Worm (Caenorhabditis elegans) whole organism, L1 larva: Measurements from ENCODE around the gene T05E12.9.

Experiments used
- F16B12.6 ChIP-seq: fragments of 150-350 bp; optimal IDR thresholded peaks from 2 replicates; lab custom pipeline; 2014; ENCODE audit warnings: missing biosample characterization, missing genetic modification characterization
- ama-1 ChIP-seq: fragments of 150-350 bp; optimal IDR thresholded peaks from 2 replicates; lab custom pipeline; 2014
- blmp-1 ChIP-seq: fragments of 150-350 bp; optimal IDR thresholded peaks from 2 replicates; lab custom pipeline; 2014; ENCODE audit warnings: missing biosample characterization, missing genetic modification characterization
- ceh-8 ChIP-seq: fragments of 200-800 bp; sonication (Bioruptor generic); optimal IDR thresholded peaks from 2 replicates; lab custom pipeline; 2018; ENCODE audit warnings: mild to moderate bottlenecking, missing genetic modification characterization, moderate library complexity, missing compliant biosample characterization
- ceh-90 ChIP-seq: sonication (generic microtip); optimal IDR thresholded peaks from 2 replicates; lab custom pipeline; 2016; ENCODE audit warnings: missing genetic modification characterization, missing compliant biosample characterization
- ces-1 ChIP-seq: fragments of 150-350 bp; optimal IDR thresholded peaks from 2 replicates; lab custom pipeline; 2014; ENCODE audit warnings: missing biosample characterization, missing genetic modification reagents, missing genetic modification characterization
- dpl-1 ChIP-seq, 3 experiments: fragments of 150-350 bp in 2 of 3; sonication (generic microtip) in 1 of 3; optimal IDR thresholded peaks; 2 replicates each; lab custom pipeline; 2014 to 2017; ENCODE audit warnings: missing biosample characterization in 3 of 3, missing genetic modification characterization in 3 of 3, missing genetic modification reagents in 3 of 3
- efl-1 ChIP-seq, 4 experiments: fragments of 150-350 bp; optimal IDR thresholded peaks in 3 of 4; peaks in 1 of 4; 1 replicate in 1 of 4; 2 replicates in 3 of 4; lab custom pipeline; 2014; ENCODE audit warnings: missing biosample characterization in 2 of 4, missing genetic modification characterization in 2 of 4, missing genetic modification reagents in 2 of 4
- efl-3 ChIP-seq: fragments of 200-800 bp; sonication (Bioruptor generic); optimal IDR thresholded peaks from 2 replicates; lab custom pipeline; 2018; ENCODE audit warnings: mild to moderate bottlenecking, missing genetic modification characterization, missing compliant biosample characterization
- ets-5 ChIP-seq: fragments of 200-800 bp; sonication (Bioruptor generic); IDR thresholded peaks from 2 replicates; pipeline ENCODE4 v1.3.6; 2022; ENCODE audit warnings: missing genetic modification characterization, missing compliant biosample characterization
- fkh-10 ChIP-seq: sonication (generic microtip); optimal IDR thresholded peaks from 2 replicates; lab custom pipeline; 2017; ENCODE audit warnings: missing biosample characterization, missing genetic modification reagents, missing genetic modification characterization
- fkh-4 ChIP-seq: sonication (generic microtip); optimal IDR thresholded peaks from 2 replicates; lab custom pipeline; 2016; ENCODE audit warnings: missing compliant biosample characterization, missing genetic modification characterization, borderline replicate concordance
- isw-1 ChIP-seq: fragments of 200-800 bp; sonication (Bioruptor generic); IDR thresholded peaks from 2 replicates; pipeline ENCODE4 v1.3.6; 2022; ENCODE audit warnings: missing genetic modification characterization, missing compliant biosample characterization
- jun-1 ChIP-seq: fragments of 150-350 bp; optimal IDR thresholded peaks from 2 replicates; lab custom pipeline; 2014; ENCODE audit warnings: missing biosample characterization, missing genetic modification reagents, missing genetic modification characterization
- lin-13 ChIP-seq: fragments of 150-350 bp; optimal IDR thresholded peaks from 2 replicates; lab custom pipeline; 2014; ENCODE audit warnings: missing biosample characterization, missing genetic modification reagents, missing genetic modification characterization
- lin-15B ChIP-seq: fragments of 150-350 bp; sonication (generic microtip); optimal IDR thresholded peaks from 3 replicates; lab custom pipeline; 2014; ENCODE audit warnings: missing biosample characterization, missing genetic modification characterization
- mdl-1 ChIP-seq, 2 experiments: fragments of 150-350 bp; optimal IDR thresholded peaks; 2 replicates each; lab custom pipeline; 2014 to 2017; ENCODE audit warnings: missing biosample characterization in 2 of 2, missing genetic modification characterization in 2 of 2, inconsistent platforms in 1 of 2
- mep-1 ChIP-seq: fragments of 150-350 bp; optimal IDR thresholded peaks from 2 replicates; lab custom pipeline; 2014; ENCODE audit warnings: missing biosample characterization, missing genetic modification characterization
- nhr-11 ChIP-seq: fragments of 150-350 bp; optimal IDR thresholded peaks from 2 replicates; lab custom pipeline; 2014; ENCODE audit warnings: missing biosample characterization, missing genetic modification characterization
- nhr-12 ChIP-seq: sonication (generic microtip); optimal IDR thresholded peaks from 2 replicates; lab custom pipeline; 2017; ENCODE audit warnings: missing biosample characterization, missing genetic modification characterization
- nhr-237 ChIP-seq: fragments of 150-350 bp; optimal IDR thresholded peaks from 2 replicates; lab custom pipeline; 2014; ENCODE audit warnings: missing biosample characterization, missing genetic modification characterization
- nhr-47 ChIP-seq: sonication (generic microtip); optimal IDR thresholded peaks from 2 replicates; lab custom pipeline; 2016; ENCODE audit warnings: mild to moderate bottlenecking, missing genetic modification characterization, moderate library complexity, missing compliant biosample characterization
- nhr-85 ChIP-seq: sonication (generic microtip); peaks from one replicate; lab custom pipeline; 2016; ENCODE audit warnings: missing genetic modification characterization, inconsistent platforms, missing compliant biosample characterization
- pag-3 ChIP-seq: sonication (generic microtip); optimal IDR thresholded peaks from 2 replicates; lab custom pipeline; 2017; ENCODE audit warnings: missing genetic modification characterization, mild to moderate bottlenecking, missing compliant biosample characterization, antibody characterized with exemption, borderline replicate concordance; ENCODE audit not compliant: insufficient read depth
- pax-3 ChIP-seq: fragments of 200-800 bp; sonication (Bioruptor generic); optimal IDR thresholded peaks from 2 replicates; lab custom pipeline; 2018; ENCODE audit warnings: mild to moderate bottlenecking, missing genetic modification characterization, moderate library complexity, missing compliant biosample characterization
- sptf-1 ChIP-seq: fragments of 150-350 bp; optimal IDR thresholded peaks from 2 replicates; lab custom pipeline; 2014; ENCODE audit warnings: missing biosample characterization, missing genetic modification characterization
- tlp-1 ChIP-seq: fragments of 150-350 bp; optimal IDR thresholded peaks from 2 replicates; lab custom pipeline; 2014; ENCODE audit warnings: missing biosample characterization, missing genetic modification characterization
- unc-130 ChIP-seq: fragments of 150-350 bp; optimal IDR thresholded peaks from 2 replicates; lab custom pipeline; 2017; ENCODE audit warnings: missing biosample characterization, missing genetic modification characterization, inconsistent platforms
- unc-30 ChIP-seq: sonication (generic microtip); optimal IDR thresholded peaks from 2 replicates; lab custom pipeline; 2017; ENCODE audit warnings: missing biosample characterization, missing genetic modification characterization
- unc-86 ChIP-seq: sonication (generic microtip); optimal IDR thresholded peaks from 2 replicates; lab custom pipeline; 2016; ENCODE audit warnings: missing genetic modification characterization, missing compliant biosample characterization
- unc-98 ChIP-seq: fragments of 200-800 bp; sonication (Bioruptor generic); IDR thresholded peaks from 2 replicates; pipeline ENCODE4 v1.3.6; 2022; ENCODE audit warnings: missing genetic modification characterization, missing compliant biosample characterization
- vab-15 ChIP-seq: sonication (generic microtip); optimal IDR thresholded peaks from 2 replicates; lab custom pipeline; 2017; ENCODE audit warnings: missing genotype, mild to moderate bottlenecking, missing genetic modification characterization, missing compliant biosample characterization
- xbp-1 ChIP-seq: sonication (generic microtip); optimal IDR thresholded peaks from 2 replicates; lab custom pipeline; 2016; ENCODE audit warnings: missing genetic modification characterization, missing compliant biosample characterization
- ztf-11 ChIP-seq, 2 experiments: sonication (generic microtip); optimal IDR thresholded peaks; 2 replicates each; lab custom pipeline; 2016 to 2017; ENCODE audit warnings: missing genetic modification characterization in 2 of 2, missing biosample characterization in 1 of 2, missing compliant biosample characterization in 1 of 2
- ztf-4 ChIP-seq: fragments of 150-350 bp; optimal IDR thresholded peaks from 2 replicates; lab custom pipeline; 2014; ENCODE audit warnings: missing biosample characterization, missing genetic modification characterization

The T05E12.9 gene

DNA sequence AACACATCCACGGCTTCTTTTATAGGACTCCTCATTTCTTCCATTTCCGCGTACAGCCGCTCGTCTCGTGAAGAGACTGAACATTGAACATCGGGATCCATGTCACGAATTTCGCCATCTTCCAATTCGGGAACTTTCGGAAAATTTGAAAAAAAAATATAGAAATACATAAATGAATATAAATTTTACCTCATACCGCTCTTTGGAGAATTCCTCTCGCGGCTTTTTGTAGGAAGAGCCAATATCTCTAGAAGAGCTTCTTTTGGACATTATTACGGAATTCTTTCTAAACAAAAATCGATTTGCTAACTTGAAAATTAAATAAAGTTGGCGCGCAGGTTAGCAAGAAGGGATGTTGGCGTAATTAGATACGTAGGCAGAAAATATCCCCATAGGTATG is at the start of gene T05E12.9:
T05E12.9 (minus strand) TSS at position 101 of the 400 bp plus-strand sequence.
- TF ChIP-seq vab-15 (tag; lab: Kevin White, UChicago), result no peak

- TF ChIP-seq ztf-4 (tag; lab: Kevin White, UChicago) (no peak), ceh-8 (GFP tag; lab: Kevin White, UChicago) (no peak), unc-130 (tag; lab: Kevin White, UChicago) (no peak), unc-98 (GFP tag; lab: Robert Waterston, UW) (no peak), unc-30 (tag; lab: Kevin White, UChicago) (no peak), nhr-47 (tag; lab: Kevin White, UChicago) (no peak), blmp-1 (tag; lab: Kevin White, UChicago) (no peak), fkh-10 (GFP tag; lab: Kevin White, UChicago) (no peak), lin-15B (no peak), ceh-90 (no peak), isw-1 (GFP tag; lab: Robert Waterston, UW) (no peak), unc-86 (tag; lab: Kevin White, UChicago) (no peak), jun-1 (tag; lab: Kevin White, UChicago) (no peak), pag-3 (tag; lab: Kevin White, UChicago) (no peak), nhr-11 (tag; lab: Kevin White, UChicago) (no peak), nhr-12 (tag; lab: Kevin White, UChicago) (no peak), nhr-85 (tag; lab: Kevin White, UChicago) (no peak), fkh-4 (tag; lab: Kevin White, UChicago) (no peak)
Measured at ce11 chrV:17108310-17108709, 25.7 kb upstream of the T05E12.9 start, which contains the start of gene ZK218.11. Gene ZK218.11 (minus strand): TSS chrV:17108410.

ce11 chrV:17105483-17105882 is 22.9 kb upstream of the T05E12.9 start, which contains the start of gene ZK218.7:
Gene ZK218.7 (plus strand): TSS chrV:17105783.
- TF ChIP-seq blmp-1 (tag; lab: Kevin White, UChicago) (no peak), vab-15 (tag; lab: Kevin White, UChicago) (no peak), efl-1 (optimal IDR thresholded peaks at IDR 0.05; lab: Kevin White, UChicago) (no peak), efl-1 (GFP tag; optimal IDR thresholded peaks at IDR 0.05 in 1 of 2; lab: Kevin White, UChicago) (peak in 1 of 2 experiments; percentile 28), ets-5 (no peak), F16B12.6 (tag; lab: Kevin White, UChicago) (no peak), dpl-1 (GFP tag; optimal IDR thresholded peaks at IDR 0.05; lab: Kevin White, UChicago) (no peak), ces-1 (GFP tag; lab: Kevin White, UChicago) (no peak)

- no peak for TF ChIP-seq pag-3 (tag; lab: Kevin White, UChicago)
- TF ChIP-seq efl-1 (optimal IDR thresholded peaks at IDR 0.05; lab: Kevin White, UChicago), result no peak
- TF ChIP-seq efl-1 (GFP tag; optimal IDR thresholded peaks at IDR 0.05 in 1 of 2; lab: Kevin White, UChicago), result peak in 1 of 2 experiments; percentile 66
Measured at ce11 chrV:17104527-17104926, 21.9 kb upstream of the T05E12.9 start, which contains the start of gene nhr-248. Gene nhr-248 (minus strand): TSS chrV:17104627.

ce11 chrV:17100829-17101228 is 18.2 kb upstream of the T05E12.9 start, which contains the start of gene ZK218.5:
Gene ZK218.5 (plus strand): TSS chrV:17101129.
- TF ChIP-seq pax-3 (no peak), xbp-1 (tag; lab: Kevin White, UChicago) (no peak), sptf-1 (tag; lab: Kevin White, UChicago) (no peak), tlp-1 (no peak), efl-3 (GFP tag; lab: Kevin White, UChicago) (no peak), ama-1 (no peak), lin-13 (GFP tag; lab: Kevin White, UChicago) (no peak), mep-1 (tag; lab: Kevin White, UChicago) (no peak), fkh-10 (GFP tag; lab: Kevin White, UChicago) (no peak), nhr-237 (tag; lab: Kevin White, UChicago) (no peak), ztf-11 (tag; optimal IDR thresholded peaks at IDR 0.05; lab: Kevin White, UChicago) (no peak), mdl-1 (tag; optimal IDR thresholded peaks at IDR 0.05; lab: Kevin White, UChicago) (no peak), ztf-4 (tag; lab: Kevin White, UChicago) (no peak)
